Worm (Caenorhabditis elegans) whole organism, young adult: ENCODE results near the gene clc-4.

Experiments
- F10E7.11 ChIP-seq: sonication (generic microtip); optimal IDR thresholded peaks from 2 replicates; lab custom pipeline; 2017; ENCODE audit warnings: mild to moderate bottlenecking, missing genetic modification characterization, moderate library complexity, missing compliant biosample characterization
- F22D6.2 ChIP-seq: sonication (generic microtip); optimal IDR thresholded peaks from 2 replicates; lab custom pipeline; 2016; ENCODE audit warnings: mild to moderate bottlenecking, missing genetic modification characterization, missing compliant biosample characterization
- F37B4.10 ChIP-seq: fragments of 200-800 bp; sonication (Bioruptor generic); IDR thresholded peaks from 2 replicates; pipeline ENCODE4 v1.3.6; 2022; ENCODE audit warnings: missing genetic modification characterization, missing compliant biosample characterization
- F57A8.1 ChIP-seq: fragments of 200-800 bp; sonication (Bioruptor generic); optimal IDR thresholded peaks from 2 replicates; lab custom pipeline; 2018; ENCODE audit warnings: mild to moderate bottlenecking, missing genetic modification characterization, moderate library complexity, missing compliant biosample characterization
- F57C9.4 ChIP-seq: sonication (generic microtip); optimal IDR thresholded peaks from 2 replicates; lab custom pipeline; 2017; ENCODE audit warnings: mild to moderate bottlenecking, missing genetic modification characterization, missing compliant biosample characterization
- T26A5.8 ChIP-seq: sonication (generic microtip); optimal IDR thresholded peaks from 2 replicates; lab custom pipeline; 2016; ENCODE audit warnings: missing genetic modification characterization, missing compliant biosample characterization
- Y53F4B.3 ChIP-seq: fragments of 200-800 bp; sonication (Bioruptor generic); IDR thresholded peaks from 2 replicates; pipeline ENCODE4 v1.3.6; 2022; ENCODE audit warnings: missing genetic modification reagents, missing genetic modification characterization, missing compliant biosample characterization
- Y79H2A.3 ChIP-seq: fragments of 200-800 bp; sonication (Bioruptor generic); conservative IDR thresholded peaks from 2 replicates; pipeline ENCODE4 v1.3.6; 2022; ENCODE audit warnings: missing genetic modification reagents, missing genetic modification characterization, missing compliant biosample characterization
- athp-1 ChIP-seq: sonication (generic microtip); optimal IDR thresholded peaks from 2 replicates; lab custom pipeline; 2017; ENCODE audit warnings: mild to moderate bottlenecking, missing genetic modification characterization, missing compliant biosample characterization
- attf-6 ChIP-seq: fragments of 200-800 bp; sonication (Bioruptor generic); IDR thresholded peaks from 2 replicates; pipeline ENCODE4 v1.3.6; 2022; ENCODE audit warnings: missing genetic modification reagents, missing genetic modification characterization, missing compliant biosample characterization
- cebp-2 ChIP-seq: fragments of 200-800 bp; sonication (Bioruptor generic); IDR thresholded peaks from 2 replicates; pipeline ENCODE4 v1.3.6; 2022; ENCODE audit warnings: missing genetic modification characterization, missing compliant biosample characterization
- ceh-40 ChIP-seq: fragments of 200-800 bp; sonication (Bioruptor generic); IDR thresholded peaks from 2 replicates; pipeline ENCODE4 v1.3.6; 2022; ENCODE audit warnings: missing genetic modification characterization, missing compliant biosample characterization
- ceh-79 ChIP-seq: sonication (generic microtip); optimal IDR thresholded peaks from 2 replicates; lab custom pipeline; 2017; ENCODE audit warnings: mild to moderate bottlenecking, missing genetic modification characterization, missing compliant biosample characterization
- dpff-1 ChIP-seq: sonication (generic microtip); optimal IDR thresholded peaks from 2 replicates; lab custom pipeline; 2017; ENCODE audit warnings: mild to moderate bottlenecking, missing genetic modification characterization, missing compliant biosample characterization
- efl-1 ChIP-seq: fragments of 150-350 bp; optimal IDR thresholded peaks from 2 replicates; lab custom pipeline; 2014; ENCODE audit warnings: missing biosample characterization, missing genetic modification reagents, missing genetic modification characterization
- egl-18 ChIP-seq: fragments of 200-800 bp; sonication (Bioruptor generic); IDR thresholded peaks from 2 replicates; pipeline ENCODE4 v1.3.6; 2022; ENCODE audit warnings: missing genetic modification reagents, missing genetic modification characterization, missing compliant biosample characterization
- egl-44 ChIP-seq: fragments of 200-800 bp; sonication (Bioruptor generic); IDR thresholded peaks from 2 replicates; pipeline ENCODE4 v1.3.6; 2022; ENCODE audit warnings: missing genetic modification reagents, missing genetic modification characterization, missing compliant biosample characterization
- egrh-3 ChIP-seq: fragments of 200-800 bp; sonication (Bioruptor generic); IDR thresholded peaks from 2 replicates; pipeline ENCODE4 v1.3.6; 2022; ENCODE audit warnings: missing genetic modification reagents, missing genetic modification characterization, missing compliant biosample characterization
- fkh-3 ChIP-seq: sonication (generic microtip); optimal IDR thresholded peaks from 2 replicates; lab custom pipeline; 2016; ENCODE audit warnings: mild to moderate bottlenecking, missing genetic modification characterization, missing compliant biosample characterization
- hlh-12 ChIP-seq: sonication (generic microtip); optimal IDR thresholded peaks from 2 replicates; lab custom pipeline; 2016; ENCODE audit warnings: missing genetic modification characterization, missing compliant biosample characterization
- hrde-1 ChIP-seq: sonication (generic microtip); optimal IDR thresholded peaks from 2 replicates; lab custom pipeline; 2016; ENCODE audit warnings: missing genetic modification characterization, mild to moderate bottlenecking, missing compliant biosample characterization, moderate library complexity, missing genotype, missing genetic modification reagents, borderline replicate concordance
- hsf-1 ChIP-seq: fragments of 200-800 bp; sonication (Bioruptor generic); IDR thresholded peaks from 2 replicates; pipeline ENCODE4 v1.3.6; 2022; ENCODE audit warnings: missing genetic modification reagents, missing genetic modification characterization, missing compliant biosample characterization
- lag-1 ChIP-seq: fragments of 200-800 bp; sonication (Bioruptor generic); IDR thresholded peaks from 2 replicates; pipeline ENCODE4 v1.3.6; 2022; ENCODE audit warnings: missing genetic modification reagents, missing genetic modification characterization, missing compliant biosample characterization
- let-607 ChIP-seq, 2 experiments: fragments of 200-800 bp in 1 of 2; sonication (Bioruptor generic) in 1 of 2; sonication (generic microtip) in 1 of 2; optimal IDR thresholded peaks; 2 replicates each; lab custom pipeline; 2016 to 2018; ENCODE audit warnings: mild to moderate bottlenecking in 2 of 2, missing compliant biosample characterization in 2 of 2, missing genetic modification characterization in 2 of 2, moderate library complexity in 2 of 2, missing genotype in 1 of 2
- lin-35 ChIP-seq, 3 experiments: fragments of 150-350 bp in 2 of 3; sonication (generic microtip) in 1 of 3; optimal IDR thresholded peaks; 2 replicates each; lab custom pipeline; 2014 to 2018; ENCODE audit warnings: missing biosample characterization in 3 of 3, missing genetic modification characterization in 3 of 3, missing genetic modification reagents in 3 of 3
- mcd-1 ChIP-seq: fragments of 200-800 bp; sonication (Bioruptor generic); IDR thresholded peaks from 2 replicates; pipeline ENCODE4 v1.3.6; 2022; ENCODE audit warnings: missing genetic modification reagents, missing genetic modification characterization, missing compliant biosample characterization
- nfyb-1 ChIP-seq: fragments of 200-800 bp; sonication (Bioruptor generic); IDR thresholded peaks from 2 replicates; pipeline ENCODE4 v1.3.6; 2022; ENCODE audit warnings: missing genetic modification reagents, missing genetic modification characterization, missing compliant biosample characterization
- nhr-27 ChIP-seq: fragments of 200-800 bp; sonication (Bioruptor generic); optimal IDR thresholded peaks from 2 replicates; lab custom pipeline; 2018; ENCODE audit warnings: mild to moderate bottlenecking, missing genetic modification characterization, moderate library complexity, missing compliant biosample characterization
- nhr-90 ChIP-seq: sonication (generic microtip); optimal IDR thresholded peaks from 2 replicates; lab custom pipeline; 2016; ENCODE audit warnings: missing genotype, mild to moderate bottlenecking, missing genetic modification characterization, missing compliant biosample characterization
- pha-4 ChIP-seq: fragments of 150-350 bp; sonication (generic microtip); optimal IDR thresholded peaks from 2 replicates; lab custom pipeline; 2014; ENCODE audit warnings: missing biosample characterization, missing genetic modification reagents, missing genetic modification characterization
- rec-8 ChIP-seq, 2 experiments: sonication (generic microtip); optimal IDR thresholded peaks; 2 replicates each; lab custom pipeline; 2016; ENCODE audit warnings: mild to moderate bottlenecking in 2 of 2, missing genetic modification characterization in 2 of 2, missing genetic modification reagents in 2 of 2, missing genotype in 2 of 2, missing biosample characterization in 1 of 2, missing compliant biosample characterization in 1 of 2, moderate library complexity in 1 of 2
- rpc-1 ChIP-seq, 2 experiments: fragments of 150-350 bp in 1 of 2; sonication (generic microtip) in 1 of 2; optimal IDR thresholded peaks; 2 replicates each; lab custom pipeline; 2014 to 2018; ENCODE audit warnings: missing biosample characterization in 1 of 2, missing genetic modification characterization in 1 of 2, missing genetic modification reagents in 1 of 2, missing genotype in 1 of 2
- snpc-1.3 ChIP-seq: sonication (generic microtip); optimal IDR thresholded peaks from 2 replicates; lab custom pipeline; 2017; ENCODE audit warnings: missing genetic modification characterization, mild to moderate bottlenecking, missing compliant biosample characterization, antibody characterized with exemption, moderate library complexity, missing genotype, missing genetic modification reagents; ENCODE audit not compliant: insufficient read depth
- snpc-4 ChIP-seq, 5 experiments: fragments of 150-350 bp in 1 of 5; sonication (generic microtip) in 4 of 5; optimal IDR thresholded peaks; 2 replicates each; lab custom pipeline; 2014 to 2018; ENCODE audit warnings: missing genetic modification characterization in 5 of 5, missing biosample characterization in 3 of 5, antibody characterized with exemption in 2 of 5, mild to moderate bottlenecking in 2 of 5, missing compliant biosample characterization in 2 of 5, missing genotype in 2 of 5, moderate library complexity in 2 of 5, missing genetic modification reagents in 1 of 5
- tbp1 ChIP-seq: fragments of 200-800 bp; sonication (Bioruptor generic); optimal IDR thresholded peaks from 2 replicates; lab custom pipeline; 2018; ENCODE audit warnings: mild to moderate bottlenecking, missing genetic modification characterization, missing compliant biosample characterization
- xnd-1 ChIP-seq: sonication (generic microtip); optimal IDR thresholded peaks from 2 replicates; lab custom pipeline; 2016; ENCODE audit warnings: missing genotype, missing genetic modification reagents, missing genetic modification characterization, missing compliant biosample characterization
- ztf-28 ChIP-seq: fragments of 200-800 bp; sonication (Bioruptor generic); IDR thresholded peaks from 2 replicates; pipeline ENCODE4 v1.3.6; 2022; ENCODE audit warnings: missing genetic modification reagents, missing genetic modification characterization, missing compliant biosample characterization

Gene clc-4

DNA sequence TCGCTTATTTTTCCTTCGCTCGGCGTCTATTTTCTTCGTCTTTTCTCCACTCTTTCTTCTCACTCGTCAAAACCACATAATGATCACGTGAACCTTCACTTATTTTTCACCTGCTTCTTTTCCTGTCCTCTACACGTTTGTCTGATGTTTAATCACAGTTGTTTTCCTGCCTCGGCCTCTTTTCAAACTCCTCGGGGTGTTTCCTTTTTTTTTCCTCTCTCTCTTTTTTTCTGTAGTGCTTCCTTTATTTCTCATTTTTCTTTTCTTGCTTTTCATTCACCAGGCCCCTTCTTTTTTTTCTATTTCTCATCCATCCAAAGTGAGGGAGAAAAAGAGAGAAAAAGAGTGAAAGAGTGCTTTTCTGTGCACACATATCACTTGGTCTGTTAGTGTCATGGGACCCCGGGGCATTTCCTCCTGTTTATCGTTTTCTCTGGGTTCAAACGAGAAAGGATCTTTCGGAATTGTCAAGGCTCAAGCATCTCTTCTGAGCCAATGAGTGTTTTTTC, 12.7 kb downstream of the clc-4 start (continued):
- TF ChIP-seq snpc-1.3 (tag; lab: Kevin White, UChicago) (no peak), nhr-90 (tag; lab: Kevin White, UChicago) (peak; percentile 15), let-607 (tag; optimal IDR thresholded peaks at IDR 0.05; lab: Kevin White, UChicago) (no peak), rpc-1 (optimal IDR thresholded peaks at IDR 0.05; lab: Kevin White, UChicago) (no peak), rpc-1 (tag; optimal IDR thresholded peaks at IDR 0.05; lab: Kevin White, UChicago) (no peak), tbp1 (peak; percentile 49), F22D6.2 (tag; lab: Kevin White, UChicago) (peak; percentile 71), ceh-79 (no peak), F57C9.4 (tag; lab: Kevin White, UChicago) (no peak), F57A8.1 (GFP tag; lab: Kevin White, UChicago) (no peak), Y79H2A.3 (GFP tag; lab: Robert Waterston, UW) (no peak), rec-8 (tag; optimal IDR thresholded peaks at IDR 0.05; lab: Kevin White, UChicago) (no peak), Y53F4B.3 (no peak), lag-1 (GFP tag; lab: Robert Waterston, UW) (no peak), F10E7.11 (no peak), nfyb-1 (GFP tag; lab: Robert Waterston, UW) (peak; percentile 76; the same call in 1 of the 2 replicates), egl-44 (0 out of 2 replicates have a peak, but pooled peaks have one; percentile 34), egrh-3 (no peak), dpff-1 (no peak), lin-35 (GFP tag; optimal IDR thresholded peaks at IDR 0.05; lab: Kevin White, UChicago) (peak in 1 of 3 experiments; percentile 78), hlh-12 (no peak), athp-1 (tag; lab: Kevin White, UChicago) (no peak), attf-6 (GFP tag; lab: Robert Waterston, UW) (no peak), xnd-1 (tag; lab: Kevin White, UChicago) (no peak), hsf-1 (GFP tag; lab: Robert Waterston, UW) (no peak), ceh-40 (GFP tag; lab: Robert Waterston, UW) (no peak), cebp-2 (GFP tag; lab: Robert Waterston, UW) (no peak), fkh-3 (tag; lab: Kevin White, UChicago) (no peak), T26A5.8 (tag; lab: Kevin White, UChicago) (no peak)

DNA sequence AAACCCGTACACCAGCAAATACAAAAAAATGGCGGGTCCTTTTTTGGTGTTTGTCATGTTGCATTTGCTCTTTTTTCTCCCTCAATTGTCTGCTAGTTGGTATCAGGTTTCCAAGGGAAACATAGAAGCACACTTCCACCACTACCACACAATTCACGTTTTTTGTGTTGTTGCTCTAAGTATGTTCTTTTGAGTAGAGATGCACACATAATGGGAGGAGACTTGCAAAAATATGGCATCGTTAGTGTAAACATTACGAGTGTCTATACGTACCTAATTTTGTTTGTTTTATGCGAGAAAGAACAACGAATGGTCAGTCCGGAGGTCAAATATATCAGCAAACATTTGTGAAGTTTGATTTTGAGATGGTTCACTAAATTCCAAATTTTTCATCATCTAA, 13.8 kb downstream of the clc-4 start:
- TF ChIP-seq hlh-12 (no peak), F37B4.10 (no peak), ztf-28 (GFP tag; lab: Robert Waterston, UW) (no peak)
- TF ChIP-seq, all 124 proteins: peak for 0

ce11 chrX:10769232-10769738, 14.4 kb downstream of the clc-4 start, which contains the start of gene sma-9:
TSS of gene sma-9 (plus strand) at chrX:10769282.
- TF ChIP-seq efl-1 (GFP tag; lab: Kevin White, UChicago), result no peak
- no peak for TF ChIP-seq pha-4 (tag; lab: Kevin White, UChicago)
- TF ChIP-seq hrde-1 (tag; lab: Kevin White, UChicago), result no peak
- TF ChIP-seq nhr-27 (tag; lab: Kevin White, UChicago), result no peak
- no peak for TF ChIP-seq dpff-1
- TF ChIP-seq snpc-4 (GFP tag; optimal IDR thresholded peaks at IDR 0.05; lab: Kevin White, UChicago), result no peak
- no peak for TF ChIP-seq snpc-4 (tag; optimal IDR thresholded peaks at IDR 0.05; lab: Kevin White, UChicago)
- no peak for TF ChIP-seq egl-18 (GFP tag; lab: Robert Waterston, UW)
- TF ChIP-seq mcd-1 (GFP tag; lab: Robert Waterston, UW), result no peak
- TF ChIP-seq, all 124 proteins: peak for 0
